Worm (Caenorhabditis elegans) whole organism, late embryonic: ENCODE results near the gene daf-11.

Source experiments
- nhr-11 ChIP-seq: fragments of 150-350 bp; optimal IDR thresholded peaks from 2 replicates; lab custom pipeline; 2014; ENCODE audit warnings: missing biosample characterization, missing genetic modification characterization
- sox-4 ChIP-seq: sonication (generic microtip); optimal IDR thresholded peaks from 2 replicates; lab custom pipeline; 2017; ENCODE audit warnings: mild to moderate bottlenecking, missing genetic modification characterization, inconsistent platforms, missing compliant biosample characterization
- unc-3 ChIP-seq, 2 experiments: fragments of 200-800 bp in 1 of 2; sonication (Bioruptor generic) in 1 of 2; sonication (generic microtip) in 1 of 2; conservative IDR thresholded peaks in 1 of 2; optimal IDR thresholded peaks in 1 of 2; 2 replicates each; pipeline versions ENCODE4 v1.3.6 to Lab custom; 2016 to 2022; ENCODE audit warnings: missing compliant biosample characterization in 2 of 2, missing genetic modification characterization in 2 of 2, missing genetic modification reagents in 1 of 2

- no peak for TF ChIP-seq sox-4 (tag; lab: Kevin White, UChicago)
- no peak for TF ChIP-seq unc-3 (GFP tag; conservative IDR thresholded peaks at IDR 0.05; lab: Robert Waterston, UW)
- no peak for TF ChIP-seq unc-3 (tag; optimal IDR thresholded peaks at IDR 0.05; lab: Kevin White, UChicago)
- TF ChIP-seq nhr-11: no peak
Measured at ce11 chrV:11760371-11760770, 34.5 kb upstream of the daf-11 start, which contains the start of gene T04F3.5.
